Fruit fly (Drosophila melanogaster): ENCODE data around the gene CG7542.

Gene CG7542

DNA sequence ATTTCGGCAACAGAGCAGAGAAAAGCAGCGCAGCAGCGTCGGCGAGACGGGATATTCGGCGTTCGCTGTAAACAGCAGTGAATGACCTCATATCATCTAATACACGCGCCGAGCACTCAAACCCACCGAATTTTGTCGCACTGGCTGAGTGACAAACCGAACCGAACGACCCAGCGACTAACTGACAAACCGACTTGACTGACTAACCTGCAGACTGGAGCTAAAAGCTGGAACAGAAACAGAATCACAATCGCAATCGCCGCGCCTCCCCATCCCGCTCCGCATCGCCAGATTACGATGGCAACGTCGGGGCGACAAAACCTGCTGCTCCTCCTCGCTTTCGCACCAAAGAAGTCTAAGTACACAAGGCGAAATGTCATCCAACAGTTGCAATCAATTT is 30.0 kb downstream of the CG7542 start:
- TF ChIP-seq Blimp-1 (GFP tag; optimal IDR thresholded peaks at IDR 0.05): peak; percentile 1
- TF ChIP-seq svp (GFP tag): peak; percentile 87
- TF ChIP-seq vri (GFP tag; optimal IDR thresholded peaks at IDR 0.05): peak; percentile 50
- no peak for TF ChIP-seq Gug (GFP tag; IDR thresholded peaks at IDR 0.05)
- TF ChIP-seq Ets21C (GFP tag; optimal IDR thresholded peaks at IDR 0.05): no peak

DNA sequence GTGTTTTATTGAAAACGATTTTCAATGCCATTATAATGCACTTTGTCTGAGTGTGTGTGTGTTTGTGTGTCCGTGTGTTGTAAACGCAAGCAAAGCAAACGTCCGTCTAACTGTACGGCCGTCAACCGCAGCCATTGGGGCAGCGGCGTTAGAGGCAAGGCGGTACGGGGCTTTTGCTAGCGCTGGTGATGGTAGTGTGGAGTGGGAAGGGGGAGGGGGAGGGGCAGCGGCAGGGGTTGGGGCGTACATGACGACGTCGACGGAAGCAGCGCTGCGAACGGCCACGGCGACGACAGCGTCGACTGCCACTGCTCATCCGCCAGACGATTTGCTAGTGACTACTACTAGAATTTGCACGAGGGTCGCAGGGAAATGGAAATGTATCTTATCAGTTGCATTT is 35.1 kb downstream of the CG7542 start:
- TF ChIP-seq fkh (GFP tag; optimal IDR thresholded peaks at IDR 0.05) (peak; percentile 0), pdm3 (GFP tag; optimal IDR thresholded peaks at IDR 0.05) (no peak), dac (GFP tag; optimal IDR thresholded peaks at IDR 0.05) (no peak), Gug (GFP tag; IDR thresholded peaks at IDR 0.05) (0 out of 2 replicates have a peak, but pooled peaks have one; percentile 34), svp (GFP tag) (no peak)

DNA sequence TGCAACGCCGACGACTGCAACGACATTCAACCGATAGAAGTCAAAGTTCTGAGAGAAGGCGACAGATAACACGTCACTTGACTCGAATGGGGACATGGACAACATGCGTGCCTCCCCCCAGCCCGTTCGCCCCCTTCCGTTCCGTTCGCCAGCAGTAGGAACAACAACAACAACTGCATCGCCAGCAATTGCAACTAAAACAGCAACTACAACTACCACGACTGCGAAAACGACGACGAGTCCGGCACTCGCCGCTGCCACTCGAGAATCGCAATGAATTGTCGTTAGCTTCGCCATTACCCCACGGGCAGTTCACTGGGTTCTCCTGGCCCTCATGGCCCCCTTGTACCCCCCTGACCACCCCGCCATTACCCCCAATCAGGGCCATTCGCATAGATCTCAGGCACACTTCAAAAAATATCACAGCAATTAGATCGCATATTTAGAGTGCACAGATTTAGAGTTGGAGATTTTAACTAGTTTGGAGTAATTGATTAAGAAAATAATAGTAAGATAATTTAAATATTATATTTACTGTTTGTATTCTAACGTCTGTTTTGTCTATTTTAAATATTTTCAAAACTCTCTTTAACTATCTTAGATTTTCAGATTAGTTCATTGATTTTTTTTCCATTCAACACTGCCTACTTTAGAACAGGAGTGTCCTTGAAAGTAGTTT is 36.9 kb downstream of the CG7542 start:
- no peak for TF ChIP-seq CG8119 (GFP tag; IDR thresholded peaks at IDR 0.05)
- peak in 1 of 2 experiments; percentile 64 for TF ChIP-seq salr (GFP tag; optimal IDR thresholded peaks at IDR 0.05)
- TF ChIP-seq Eip93F (GFP tag; optimal IDR thresholded peaks at IDR 0.05): no peak
- no peak for TF ChIP-seq CG9139 (GFP tag; optimal IDR thresholded peaks at IDR 0.05)
- TF ChIP-seq OdsH (GFP tag; optimal IDR thresholded peaks at IDR 0.05): peak; percentile 10
- TF ChIP-seq CG6163 (GFP tag; IDR thresholded peaks at IDR 0.05): no peak; the same call in 2 of the 3 replicates
- TF ChIP-seq CG3919 (GFP tag; optimal IDR thresholded peaks at IDR 0.05): no peak
- TF ChIP-seq Hr39 (GFP tag; optimal IDR thresholded peaks at IDR 0.05): no peak
- TF ChIP-seq CG10669 (GFP tag; optimal IDR thresholded peaks at IDR 0.05): no peak
- no peak for TF ChIP-seq CG6854 (GFP tag; optimal IDR thresholded peaks at IDR 0.05)
- TF ChIP-seq achi (GFP tag; optimal IDR thresholded peaks at IDR 0.05): peak; percentile 25
- no peak for TF ChIP-seq lz (GFP tag; optimal IDR thresholded peaks at IDR 0.05)
- no peak for TF ChIP-seq Sox102F (GFP tag; optimal IDR thresholded peaks at IDR 0.05)
- no peak for TF ChIP-seq spab (GFP tag; optimal IDR thresholded peaks at IDR 0.05)
- TF ChIP-seq CG6792 (GFP tag; optimal IDR thresholded peaks at IDR 0.05): no peak
- TF ChIP-seq CG34406 (GFP tag; optimal IDR thresholded peaks at IDR 0.05): no peak
- no peak for TF ChIP-seq CG1621 (tag; optimal IDR thresholded peaks at IDR 0.05)
- no peak for TF ChIP-seq Sox15 (GFP tag; optimal IDR thresholded peaks at IDR 0.05)
- TF ChIP-seq vri (GFP tag; optimal IDR thresholded peaks at IDR 0.05): no peak
- TF ChIP-seq Hr4 (GFP tag; optimal IDR thresholded peaks at IDR 0.05): no peak
- TF ChIP-seq Blimp-1 (GFP tag; optimal IDR thresholded peaks at IDR 0.05): no peak
- no peak for TF ChIP-seq pdm3 (GFP tag; optimal IDR thresholded peaks at IDR 0.05)
- peak; percentile 51 for TF ChIP-seq CG4318 (GFP tag; optimal IDR thresholded peaks at IDR 0.05)
- no peak for TF ChIP-seq Ets21C (GFP tag; optimal IDR thresholded peaks at IDR 0.05)
- TF ChIP-seq CG11294 (GFP tag; IDR thresholded peaks at IDR 0.05): no peak
- no peak for TF ChIP-seq fd85E (GFP tag; optimal IDR thresholded peaks at IDR 0.05)
- peak; percentile 37; the same call in 2 of the 3 replicates for TF ChIP-seq eg (GFP tag; IDR thresholded peaks at IDR 0.05)
- no peak for TF ChIP-seq dac (GFP tag; optimal IDR thresholded peaks at IDR 0.05)
- TF ChIP-seq svp (GFP tag): no peak
- no peak for TF ChIP-seq dsx (GFP tag; optimal IDR thresholded peaks at IDR 0.05; ENCODE audit: poor library complexity, severe bottlenecking)
- TF ChIP-seq Gug (GFP tag; IDR thresholded peaks at IDR 0.05): no peak
- TF ChIP-seq CG6808 (GFP tag; optimal IDR thresholded peaks at IDR 0.05): no peak
- no peak for TF ChIP-seq CG31627 (GFP tag; optimal IDR thresholded peaks at IDR 0.05)
- no peak for TF ChIP-seq Eip75B (GFP tag; optimal IDR thresholded peaks at IDR 0.05)
- TF ChIP-seq CG3032 (tag; optimal IDR thresholded peaks at IDR 0.05): no peak
- TF ChIP-seq net (GFP tag; optimal IDR thresholded peaks at IDR 0.05): no peak
- TF ChIP-seq CG10631 (GFP tag; optimal IDR thresholded peaks at IDR 0.05): peak; percentile 44
- TF ChIP-seq CG11902 (GFP tag; optimal IDR thresholded peaks at IDR 0.05): no peak
- no peak for TF ChIP-seq Eip78C (GFP tag)
- peak; percentile 31 for TF ChIP-seq CG6276 (GFP tag; optimal IDR thresholded peaks at IDR 0.05)
- no peak for TF ChIP-seq Met (GFP tag; optimal IDR thresholded peaks at IDR 0.05)
- no peak for TF ChIP-seq CG8319 (GFP tag; optimal IDR thresholded peaks at IDR 0.05)
- TF ChIP-seq topi (GFP tag; optimal IDR thresholded peaks at IDR 0.05): no peak
- no peak for TF ChIP-seq ss (GFP tag; optimal IDR thresholded peaks at IDR 0.05)
- no peak for TF ChIP-seq CG7368 (GFP tag; optimal IDR thresholded peaks at IDR 0.05)
